Fruit fly (Drosophila melanogaster): ENCODE measurements around the gene CG17490.

Gene CG17490

dm6 chr2L:22537368-22537767, at the start of gene CG17490:
Gene CG17490, plus strand, starts transcription at chr2L:22537668.
- TF ChIP-seq gl (tag; optimal IDR thresholded peaks at IDR 0.05) (no peak), CG32121 (GFP tag; IDR thresholded peaks at IDR 0.05) (no peak), CG10348 (GFP tag; IDR thresholded peaks at IDR 0.05) (no peak), CG8301 (tag; optimal IDR thresholded peaks at IDR 0.05) (no peak), D1 (tag; optimal IDR thresholded peaks at IDR 0.05) (no peak), CG14655 (GFP tag; optimal IDR thresholded peaks at IDR 0.05) (no peak), CG12605 (GFP tag; IDR thresholded peaks at IDR 0.05) (no peak), fd96Ca (GFP tag; IDR thresholded peaks at IDR 0.05) (no peak), CG17806 (tag; optimal IDR thresholded peaks at IDR 0.05) (no peak), Snoo (tag; optimal IDR thresholded peaks at IDR 0.05) (no peak), CG15710 (tag; optimal IDR thresholded peaks at IDR 0.05) (no peak), Pif1A (GFP tag; optimal IDR thresholded peaks at IDR 0.05) (no peak)

- TF ChIP-seq CG13204 (GFP tag; optimal IDR thresholded peaks at IDR 0.05) (no peak), CG15710 (tag; optimal IDR thresholded peaks at IDR 0.05) (peak; percentile 2), Pif1A (GFP tag; optimal IDR thresholded peaks at IDR 0.05) (peak; percentile 5), D1 (tag; optimal IDR thresholded peaks at IDR 0.05) (no peak), gl (tag; optimal IDR thresholded peaks at IDR 0.05) (no peak), CG34367 (tag; optimal IDR thresholded peaks at IDR 0.05) (peak; percentile 21), EcR (GFP tag; optimal IDR thresholded peaks at IDR 0.05) (no peak), Pif1B (GFP tag; optimal IDR thresholded peaks at IDR 0.05) (no peak), CG32121 (GFP tag; IDR thresholded peaks at IDR 0.05) (no peak), Ets98B (GFP tag; IDR thresholded peaks at IDR 0.05) (no peak), Snoo (tag; optimal IDR thresholded peaks at IDR 0.05) (peak; percentile 25), CG12605 (GFP tag; IDR thresholded peaks at IDR 0.05) (peak; percentile 32; the same call in 1 of the 2 replicates), CG8159 (tag; optimal IDR thresholded peaks at IDR 0.05) (peak; percentile 27), CG8301 (tag; optimal IDR thresholded peaks at IDR 0.05) (no peak), CG9948 (tag; optimal IDR thresholded peaks at IDR 0.05) (no peak), CG4496 (GFP tag; IDR thresholded peaks at IDR 0.05) (no peak), CG10348 (GFP tag; IDR thresholded peaks at IDR 0.05) (no peak), CG14655 (GFP tag; optimal IDR thresholded peaks at IDR 0.05) (peak; percentile 7), fd96Ca (GFP tag; IDR thresholded peaks at IDR 0.05) (no peak; the same call in 2 of the 3 replicates), CG17806 (tag; optimal IDR thresholded peaks at IDR 0.05) (no peak), rn (GFP tag; IDR thresholded peaks at IDR 0.05) (no peak)
Measured at dm6 chr2L:22536488-22537041, 903 bp upstream of the CG17490 start, which contains the start of gene RpL5. Gene RpL5, minus strand, starts transcription at chr2L:22536884.

- TF ChIP-seq Ets98B (GFP tag; IDR thresholded peaks at IDR 0.05), result no peak; the same call in 1 of the 2 replicates
- no peak for TF ChIP-seq CG15710 (tag; optimal IDR thresholded peaks at IDR 0.05)
- no peak for TF ChIP-seq EcR (GFP tag; optimal IDR thresholded peaks at IDR 0.05)
- TF ChIP-seq CG17806 (tag; optimal IDR thresholded peaks at IDR 0.05), result no peak
- TF ChIP-seq Pif1A (GFP tag; optimal IDR thresholded peaks at IDR 0.05), result no peak
- no peak for TF ChIP-seq CG8159 (tag; optimal IDR thresholded peaks at IDR 0.05)
- TF ChIP-seq CG32121 (GFP tag; IDR thresholded peaks at IDR 0.05), result no peak
- no peak for TF ChIP-seq CG8301 (tag; optimal IDR thresholded peaks at IDR 0.05)
- no peak for TF ChIP-seq CG9948 (tag; optimal IDR thresholded peaks at IDR 0.05)
- no peak for TF ChIP-seq CG34367 (tag; optimal IDR thresholded peaks at IDR 0.05)
- no peak for TF ChIP-seq fd96Ca (GFP tag; IDR thresholded peaks at IDR 0.05)
- TF ChIP-seq Snoo (tag; optimal IDR thresholded peaks at IDR 0.05), result no peak
- TF ChIP-seq gl (tag; optimal IDR thresholded peaks at IDR 0.05), result no peak
- no peak for TF ChIP-seq Pif1B (GFP tag; optimal IDR thresholded peaks at IDR 0.05)
- TF ChIP-seq D1 (tag; optimal IDR thresholded peaks at IDR 0.05), result no peak
- no peak for TF ChIP-seq CG4496 (GFP tag; IDR thresholded peaks at IDR 0.05)
- TF ChIP-seq CG13204 (GFP tag; optimal IDR thresholded peaks at IDR 0.05), result no peak
- no peak for TF ChIP-seq CG10348 (GFP tag; IDR thresholded peaks at IDR 0.05)
- no peak for TF ChIP-seq rn (GFP tag; IDR thresholded peaks at IDR 0.05)
- no peak for TF ChIP-seq CG12605 (GFP tag; IDR thresholded peaks at IDR 0.05)
Measured at dm6 chr2L:22537940-22538657, 631 bp downstream of the CG17490 start.

dm6 chr2L:22550040-22550439, 12.6 kb downstream of the CG17490 start, which contains the start of gene CG17493:
Gene CG17493, plus strand, starts transcription at chr2L:22550064.
- TF ChIP-seq CG34367 (tag; optimal IDR thresholded peaks at IDR 0.05) (no peak), CG12605 (GFP tag; IDR thresholded peaks at IDR 0.05) (no peak)

- TF ChIP-seq EcR (GFP tag; optimal IDR thresholded peaks at IDR 0.05) (no peak), CG4496 (GFP tag; IDR thresholded peaks at IDR 0.05) (no peak), Pif1A (GFP tag; optimal IDR thresholded peaks at IDR 0.05) (no peak), CG14655 (GFP tag; optimal IDR thresholded peaks at IDR 0.05) (no peak), CG12605 (GFP tag; IDR thresholded peaks at IDR 0.05) (no peak), Snoo (tag; optimal IDR thresholded peaks at IDR 0.05) (no peak), Ets98B (GFP tag; IDR thresholded peaks at IDR 0.05) (no peak), CG9948 (tag; optimal IDR thresholded peaks at IDR 0.05) (no peak), CG8159 (tag; optimal IDR thresholded peaks at IDR 0.05) (no peak), gl (tag; optimal IDR thresholded peaks at IDR 0.05) (no peak), CG32121 (GFP tag; IDR thresholded peaks at IDR 0.05) (no peak), CG10348 (GFP tag; IDR thresholded peaks at IDR 0.05) (no peak), D1 (tag; optimal IDR thresholded peaks at IDR 0.05) (no peak), CG34367 (tag; optimal IDR thresholded peaks at IDR 0.05) (no peak), Pif1B (GFP tag; optimal IDR thresholded peaks at IDR 0.05) (no peak)
Measured at dm6 chr2L:22566218-22566617, 28.8 kb downstream of the CG17490 start.
